Fruit fly (Drosophila melanogaster) Kc167 (cell line): ENCODE results near the gene CG15370.

Experiments
- Sin3A ChIP-seq: fragments of >200 bp; optimal IDR thresholded peaks from 2 replicates; lab custom pipeline; 2018; ENCODE audit warnings: missing external identifiers
- h ChIP-seq: fragments of >200 bp; optimal IDR thresholded peaks from 3 replicates; lab custom pipeline; 2018; ENCODE audit warnings: missing external identifiers
- ttk ChIP-seq: sonication (Bioruptor generic); optimal IDR thresholded peaks from 2 replicates; lab custom pipeline; 2017; ENCODE audit warnings: missing external identifiers

dm6 chrX:9220434-9220833, 4.8 kb upstream of the CG15370 start:
- TF ChIP-seq Sin3A (lab: Kevin White, UChicago) = no peak
- no peak for TF ChIP-seq ttk (lab: Kevin White, UChicago)
- no peak for TF ChIP-seq h (lab: Kevin White, UChicago)
